Worm (Caenorhabditis elegans) whole organism, L4 larva: ENCODE results near the gene C06C6.7.

ENCODE experiments used
- aha-1 ChIP-seq: fragments of 150-350 bp; peaks from one replicate; lab custom pipeline; 2014; ENCODE audit warnings: missing biosample characterization, missing genetic modification characterization
- ceh-28 ChIP-seq: fragments of 150-350 bp; optimal IDR thresholded peaks from 2 replicates; lab custom pipeline; 2014; ENCODE audit warnings: missing biosample characterization, missing genetic modification reagents, missing genetic modification characterization
- lin-15B ChIP-seq: fragments of 150-350 bp; sonication (generic microtip); optimal IDR thresholded peaks from 3 replicates; lab custom pipeline; 2014; ENCODE audit warnings: missing biosample characterization, missing genetic modification characterization

DNA sequence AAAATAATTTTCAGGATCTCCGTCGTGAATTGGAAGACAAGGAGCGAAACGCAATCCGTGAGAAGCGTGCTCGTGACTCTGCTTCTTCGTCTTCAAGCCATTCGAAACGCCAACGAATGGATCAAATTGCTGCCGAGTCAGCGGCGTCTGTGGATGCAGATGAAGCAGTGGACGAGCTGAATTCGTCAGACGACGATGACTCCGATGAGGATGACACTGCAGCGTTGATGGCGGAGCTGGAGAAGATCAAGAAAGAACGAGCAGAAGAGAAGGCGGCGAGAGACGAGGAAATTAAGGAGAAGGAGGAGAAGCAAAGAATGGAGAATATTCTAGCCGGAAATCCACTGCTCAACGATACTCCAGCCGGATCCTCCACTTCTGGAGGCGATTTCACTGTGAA, 31.6 kb downstream of the C06C6.7 start:
- TF ChIP-seq aha-1 (tag; lab: Kevin White, UChicago) = no peak
- no peak for TF ChIP-seq ceh-28
- no peak for TF ChIP-seq lin-15B (tag; lab: Kevin White, UChicago)
